Fruit fly (Drosophila melanogaster): ENCODE results near the gene Gr93b.

Gene Gr93b

DNA sequence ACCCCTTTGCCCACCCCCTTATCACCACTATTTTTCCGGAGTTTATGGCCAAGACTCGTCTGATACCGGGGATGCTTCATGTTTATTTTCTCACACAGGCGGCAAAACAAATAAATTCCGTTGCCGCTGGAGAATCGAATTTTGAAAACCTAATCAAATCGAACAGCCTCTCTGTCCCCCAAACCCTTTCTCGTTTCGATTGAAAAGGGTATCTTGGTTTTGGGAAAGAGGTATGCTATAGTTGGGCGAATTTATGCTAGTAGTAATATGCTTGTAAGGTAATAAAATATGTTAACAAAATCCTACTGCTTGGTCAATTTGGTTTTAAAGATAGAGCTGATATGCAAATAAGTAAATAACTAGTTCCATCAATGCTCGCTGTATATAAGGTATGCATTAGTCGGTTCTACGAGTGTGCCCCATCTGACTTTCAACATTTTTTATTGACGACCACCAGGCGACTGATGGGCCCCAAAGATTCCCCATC is 15.5 kb downstream of the Gr93b start (continued):
- TF ChIP-seq twi (tag; optimal IDR thresholded peaks at IDR 0.05), result peak; percentile 76
- no peak for TF ChIP-seq CG6854 (GFP tag; optimal IDR thresholded peaks at IDR 0.05)
- peak; percentile 89 for TF ChIP-seq CG2202 (tag; optimal IDR thresholded peaks at IDR 0.05)
- TF ChIP-seq CG2199 (GFP tag; IDR thresholded peaks at IDR 0.05), result no peak
- TF ChIP-seq CG18764 (GFP tag; optimal IDR thresholded peaks at IDR 0.05), result peak; percentile 33
- peak; percentile 65 for TF ChIP-seq CG10209 (GFP tag; optimal IDR thresholded peaks at IDR 0.05)
- TF ChIP-seq CG8388 (GFP tag; optimal IDR thresholded peaks at IDR 0.05), result peak; percentile 83
- peak; percentile 71 for TF ChIP-seq CG4424 (GFP tag; optimal IDR thresholded peaks at IDR 0.05)
- peak; percentile 56; the same call in 1 of the 3 replicates for TF ChIP-seq hb (GFP tag; IDR thresholded peaks at IDR 0.05; ENCODE audit: partially characterized antibody)
- TF ChIP-seq Hr78 (GFP tag; optimal IDR thresholded peaks at IDR 0.05), result peak in 1 of 2 experiments; percentile 36
- peak; percentile 63 for TF ChIP-seq CG15696 (tag; optimal IDR thresholded peaks at IDR 0.05)
- peak; percentile 81 for TF ChIP-seq pum (GFP tag; optimal IDR thresholded peaks at IDR 0.05)
- TF ChIP-seq BEAF-32 (GFP tag; optimal IDR thresholded peaks at IDR 0.05), result no peak
- peak in 1 of 2 experiments; percentile 1 for TF ChIP-seq Hr51 (GFP tag; optimal IDR thresholded peaks at IDR 0.05)
- TF ChIP-seq pho (GFP tag; optimal IDR thresholded peaks at IDR 0.05), result no peak
- no peak for TF ChIP-seq CG3995 (GFP tag; optimal IDR thresholded peaks at IDR 0.05)
- TF ChIP-seq CG8089 (GFP tag; optimal IDR thresholded peaks at IDR 0.05), result peak; percentile 77
- no peak for TF ChIP-seq repo (GFP tag; optimal IDR thresholded peaks at IDR 0.05)
- TF ChIP-seq gcm (GFP tag; optimal IDR thresholded peaks at IDR 0.05), result peak; percentile 65
- TF ChIP-seq CG11398 (GFP tag; optimal IDR thresholded peaks at IDR 0.05), result peak; percentile 76
- no peak for TF ChIP-seq CG15011 (GFP tag; optimal IDR thresholded peaks at IDR 0.05)
- TF ChIP-seq maf-S (GFP tag; optimal IDR thresholded peaks at IDR 0.05), result no peak
- peak; percentile 55; the same call in 1 of the 2 replicates for TF ChIP-seq chm (GFP tag; IDR thresholded peaks at IDR 0.05)
- TF ChIP-seq ttk (GFP tag; IDR thresholded peaks at IDR 0.05), result peak; percentile 60
- peak; percentile 71 for TF ChIP-seq CG11504 (tag; optimal IDR thresholded peaks at IDR 0.05)
- TF ChIP-seq vfl (GFP tag; optimal IDR thresholded peaks at IDR 0.05), result no peak
- TF ChIP-seq sisA (GFP tag; IDR thresholded peaks at IDR 0.05), result peak; percentile 75
- peak; percentile 40 for TF ChIP-seq CG12769 (tag; optimal IDR thresholded peaks at IDR 0.05)
- no peak for TF ChIP-seq psq (GFP tag; optimal IDR thresholded peaks at IDR 0.05)
- TF ChIP-seq CG6175 (GFP tag; IDR thresholded peaks at IDR 0.05), result no peak
- no peak for TF ChIP-seq caup (GFP tag; optimal IDR thresholded peaks at IDR 0.05; ENCODE audit: severe bottlenecking)
- TF ChIP-seq Doc2 (GFP tag; IDR thresholded peaks at IDR 0.05), result no peak
- TF ChIP-seq CG7928 (GFP tag; optimal IDR thresholded peaks at IDR 0.05), result no peak
- peak; percentile 92 for TF ChIP-seq croc (GFP tag; conservative IDR thresholded peaks at IDR 0.05)
- TF ChIP-seq CG10979 (tag; optimal IDR thresholded peaks at IDR 0.05), result peak; percentile 90
- no peak for TF ChIP-seq Sin3A (optimal IDR thresholded peaks at IDR 0.05)
- no peak for TF ChIP-seq sna (GFP tag; IDR thresholded peaks at IDR 0.05; ENCODE audit: partially characterized antibody)
- peak; percentile 67 for TF ChIP-seq CG2678 (tag; optimal IDR thresholded peaks at IDR 0.05)
- TF ChIP-seq Usf (GFP tag; optimal IDR thresholded peaks at IDR 0.05), result peak; percentile 60
- TF ChIP-seq inv (GFP tag; IDR thresholded peaks at IDR 0.05; ENCODE audit: partially characterized antibody), result no peak
- peak; percentile 80 for TF ChIP-seq tx (GFP tag; optimal IDR thresholded peaks at IDR 0.05)
- peak; percentile 50 for TF ChIP-seq sqz (GFP tag; optimal IDR thresholded peaks at IDR 0.05)
- TF ChIP-seq Dad (GFP tag; optimal IDR thresholded peaks at IDR 0.05), result peak; percentile 27
- peak; percentile 93 for TF ChIP-seq Ets65A (GFP tag)
- peak; percentile 47; the same call in 1 of the 3 replicates for TF ChIP-seq CG7963 (GFP tag; IDR thresholded peaks at IDR 0.05; ENCODE audit: partially characterized antibody)
- peak; percentile 68; the same call in 2 of the 3 replicates for TF ChIP-seq dysf (GFP tag; IDR thresholded peaks at IDR 0.05)
- peak; percentile 7 for TF ChIP-seq tap (tag; optimal IDR thresholded peaks at IDR 0.05)
- peak; percentile 76 for TF ChIP-seq CG17186 (GFP tag; optimal IDR thresholded peaks at IDR 0.05)
- TF ChIP-seq CG1647 (GFP tag; optimal IDR thresholded peaks at IDR 0.05), result peak; percentile 58
- TF ChIP-seq CG4730 (GFP tag; IDR thresholded peaks at IDR 0.05), result peak; percentile 72
